Worm (Caenorhabditis elegans) whole organism, young adult: Measurements from ENCODE around the gene F41G3.6.

ENCODE experiments used
- ama-1 ChIP-seq, 3 experiments: fragments of 150-350 bp in 1 of 3; sonication (generic microtip) in 2 of 3; optimal IDR thresholded peaks; 2 replicates each; lab custom pipeline; 2014 to 2018; ENCODE audit warnings: missing biosample characterization in 2 of 3, missing genetic modification characterization in 2 of 3, missing genetic modification reagents in 2 of 3
- aptf-2 ChIP-seq: fragments of 200-800 bp; sonication (Bioruptor generic); conservative IDR thresholded peaks from 2 replicates; pipeline ENCODE4 v1.3.6; 2022; ENCODE audit warnings: missing genetic modification reagents, missing genetic modification characterization, missing compliant biosample characterization
- ceh-100 ChIP-seq: fragments of 200-800 bp; sonication (Bioruptor generic); IDR thresholded peaks from 2 replicates; pipeline ENCODE4 v1.3.6; 2022; ENCODE audit warnings: missing genetic modification reagents, missing genetic modification characterization, missing compliant biosample characterization
- egl-18 ChIP-seq: fragments of 200-800 bp; sonication (Bioruptor generic); IDR thresholded peaks from 2 replicates; pipeline ENCODE4 v1.3.6; 2022; ENCODE audit warnings: missing genetic modification reagents, missing genetic modification characterization, missing compliant biosample characterization
- gei-17 ChIP-seq: fragments of 200-800 bp; sonication (Bioruptor generic); optimal IDR thresholded peaks from 2 replicates; lab custom pipeline; 2018; ENCODE audit warnings: mild to moderate bottlenecking, missing genetic modification characterization, missing compliant biosample characterization
- let-526 ChIP-seq: fragments of 200-800 bp; sonication (Bioruptor generic); IDR thresholded peaks from 2 replicates; pipeline ENCODE4 v1.3.6; 2022; ENCODE audit warnings: missing genetic modification reagents, missing genetic modification characterization, missing compliant biosample characterization
- madf-6 ChIP-seq: fragments of 200-800 bp; sonication (Bioruptor generic); IDR thresholded peaks from 2 replicates; pipeline ENCODE4 v1.3.6; 2022; ENCODE audit warnings: missing genetic modification reagents, missing genetic modification characterization, missing compliant biosample characterization
- nhr-90 ChIP-seq: sonication (generic microtip); optimal IDR thresholded peaks from 2 replicates; lab custom pipeline; 2016; ENCODE audit warnings: missing genotype, mild to moderate bottlenecking, missing genetic modification characterization, missing compliant biosample characterization
- pbrm-1 ChIP-seq: fragments of 200-800 bp; sonication (Bioruptor generic); IDR thresholded peaks from 2 replicates; pipeline ENCODE4 v1.3.6; 2022; ENCODE audit warnings: missing genetic modification reagents, missing genetic modification characterization, missing compliant biosample characterization
- pha-4 ChIP-seq: fragments of 150-350 bp; sonication (generic microtip); optimal IDR thresholded peaks from 2 replicates; lab custom pipeline; 2014; ENCODE audit warnings: missing biosample characterization, missing genetic modification reagents, missing genetic modification characterization
- unc-62 ChIP-seq: fragments of 150-350 bp; optimal IDR thresholded peaks from 2 replicates; lab custom pipeline; 2014; ENCODE audit warnings: missing biosample characterization, missing genetic modification reagents, missing genetic modification characterization
- zfh-2 ChIP-seq: fragments of 200-800 bp; sonication (Bioruptor generic); conservative IDR thresholded peaks from 2 replicates; pipeline ENCODE4 v1.3.6; 2022; ENCODE audit warnings: missing genetic modification reagents, missing genetic modification characterization, missing compliant biosample characterization

ce11 chrII:6772482-6772881 is 29.8 kb downstream of the F41G3.6 start:
- no peak for TF ChIP-seq ama-1 (optimal IDR thresholded peaks at IDR 0.05; lab: Kevin White, UChicago)
- TF ChIP-seq ama-1 (GFP tag; optimal IDR thresholded peaks at IDR 0.05; lab: Kevin White, UChicago), result no peak
- no peak for TF ChIP-seq madf-6 (GFP tag; lab: Robert Waterston, UW)
- TF ChIP-seq let-526 (GFP tag; lab: Robert Waterston, UW), result no peak
- no peak for TF ChIP-seq pha-4 (tag; lab: Kevin White, UChicago)
- no peak for TF ChIP-seq ceh-100 (GFP tag; lab: Robert Waterston, UW)
- TF ChIP-seq unc-62 (GFP tag; lab: Kevin White, UChicago), result no peak
- no peak for TF ChIP-seq zfh-2 (GFP tag; lab: Robert Waterston, UW)
- TF ChIP-seq aptf-2 (GFP tag; lab: Robert Waterston, UW), result no peak
- TF ChIP-seq egl-18 (GFP tag; lab: Robert Waterston, UW), result no peak
- TF ChIP-seq gei-17, result no peak
- no peak for TF ChIP-seq pbrm-1 (GFP tag; lab: Robert Waterston, UW)
- TF ChIP-seq nhr-90 (tag; lab: Kevin White, UChicago), result no peak
